Fruit fly (Drosophila melanogaster) whole organism, embryonic: ENCODE results near the gene Polr3H.

Source experiments
- Bgb ChIP-seq: fragments of 200-800 bp; sonication (Bioruptor generic); IDR thresholded peaks from 2 replicates; pipeline ENCODE4 v1.3.6; 2022; ENCODE audit warnings: missing biosample characterization, missing genetic modification characterization; ENCODE audit not compliant: partially characterized antibody
- CG10267 ChIP-seq: fragments of 200-800 bp; sonication (Bioruptor generic); optimal IDR thresholded peaks from 2 replicates; lab custom pipeline; 2018; ENCODE audit warnings: missing biosample characterization, mild to moderate bottlenecking, missing genetic modification characterization, moderate library complexity
- CG12104 ChIP-seq: fragments of 200-800 bp; sonication (Bioruptor generic); optimal IDR thresholded peaks from 3 replicates; lab custom pipeline; 2016; ENCODE audit warnings: missing biosample characterization, missing genetic modification characterization
- CG12659 ChIP-seq: fragments of 200-800 bp; sonication (Bioruptor generic); optimal IDR thresholded peaks from 3 replicates; lab custom pipeline; 2017; ENCODE audit warnings: mild to moderate bottlenecking, missing biosample characterization, missing genetic modification reagents, missing genetic modification characterization
- CG14710 ChIP-seq: fragments of 200-800 bp; sonication (Bioruptor generic); optimal IDR thresholded peaks from 3 replicates; lab custom pipeline; 2019; ENCODE audit warnings: missing biosample characterization, mild to moderate bottlenecking, missing genetic modification characterization, moderate library complexity
- CG17802 ChIP-seq: fragments of 200-800 bp; sonication (Bioruptor generic); optimal IDR thresholded peaks from 2 replicates; lab custom pipeline; 2018; ENCODE audit warnings: missing biosample characterization, mild to moderate bottlenecking, missing genetic modification characterization, moderate library complexity
- CG18262 ChIP-seq: fragments of 200-800 bp; optimal IDR thresholded peaks from 3 replicates; lab custom pipeline; 2019; ENCODE audit warnings: missing biosample characterization, mild to moderate bottlenecking, missing genetic modification characterization, moderate library complexity
- CG2116 ChIP-seq: fragments of 200-800 bp; sonication (Bioruptor generic); optimal IDR thresholded peaks from 3 replicates; lab custom pipeline; 2018; ENCODE audit warnings: missing biosample characterization, mild to moderate bottlenecking, missing genetic modification characterization
- CG2712 ChIP-seq: fragments of 200-800 bp; optimal IDR thresholded peaks from 3 replicates; lab custom pipeline; 2019; ENCODE audit warnings: missing biosample characterization, mild to moderate bottlenecking, missing genetic modification characterization, moderate library complexity
- CG2889 ChIP-seq: fragments of 200-800 bp; sonication (Bioruptor generic); IDR thresholded peaks from 3 replicates; pipeline ENCODE4 v1.3.6; 2022; ENCODE audit warnings: missing biosample characterization, missing genetic modification characterization
- CG31388 ChIP-seq: fragments of 200-800 bp; sonication (Bioruptor generic); optimal IDR thresholded peaks from 2 replicates; lab custom pipeline; 2016; ENCODE audit warnings: missing biosample characterization, missing genetic modification characterization
- CG34224 ChIP-seq: fragments of 200-800 bp; sonication (Bioruptor generic); IDR thresholded peaks from 3 replicates; pipeline ENCODE4 v1.3.6; 2022; ENCODE audit warnings: missing biosample characterization, missing genetic modification characterization; ENCODE audit not compliant: partially characterized antibody
- CG6254 ChIP-seq: fragments of 200-800 bp; sonication (Bioruptor generic); optimal IDR thresholded peaks from 3 replicates; lab custom pipeline; 2017; ENCODE audit warnings: mild to moderate bottlenecking, missing biosample characterization, missing genetic modification reagents, missing genetic modification characterization
- CG6689 ChIP-seq: fragments of 200-800 bp; sonication (Bioruptor generic); IDR thresholded peaks from 2 replicates; pipeline ENCODE4 v1.3.6; 2022; ENCODE audit warnings: missing biosample characterization, missing genetic modification characterization
- CG6813 ChIP-seq: fragments of 200-800 bp; sonication (Bioruptor generic); optimal IDR thresholded peaks from 2 replicates; lab custom pipeline; 2017; ENCODE audit warnings: missing biosample characterization, missing genetic modification characterization, mild to moderate bottlenecking, moderate library complexity, missing genetic modification reagents
- CG7928 ChIP-seq: fragments of 200-800 bp; sonication (Bioruptor generic); optimal IDR thresholded peaks from 2 replicates; lab custom pipeline; 2017; ENCODE audit warnings: missing biosample characterization, mild to moderate bottlenecking, missing genetic modification characterization
- CG9437 ChIP-seq: fragments of 200-800 bp; sonication (Bioruptor generic); optimal IDR thresholded peaks from 2 replicates; lab custom pipeline; 2018; ENCODE audit warnings: missing biosample characterization, mild to moderate bottlenecking, missing genetic modification characterization
- CG9797 ChIP-seq: fragments of 200-800 bp; sonication (Bioruptor generic); optimal IDR thresholded peaks from 3 replicates; lab custom pipeline; 2018; ENCODE audit warnings: missing biosample characterization, mild to moderate bottlenecking, missing genetic modification characterization
- CoRest ChIP-seq: fragments of 200-800 bp; sonication (Bioruptor generic); optimal IDR thresholded peaks from 3 replicates; lab custom pipeline; 2018; ENCODE audit warnings: missing biosample characterization, mild to moderate bottlenecking, missing genetic modification characterization, moderate library complexity
- Dfd ChIP-seq, 2 experiments: fragments of >200 bp; optimal IDR thresholded peaks; 2 replicates each; lab custom pipeline; 2017; ENCODE audit warnings: missing biosample characterization in 2 of 2, missing genetic modification characterization in 2 of 2
- Dp ChIP-seq: fragments of 200-800 bp; sonication (Bioruptor generic); optimal IDR thresholded peaks from 2 replicates; lab custom pipeline; 2018; ENCODE audit warnings: missing biosample characterization, mild to moderate bottlenecking, missing genetic modification characterization, moderate library complexity
- ERR ChIP-seq: fragments of 200-800 bp; sonication (Bioruptor generic); optimal IDR thresholded peaks from 2 replicates; lab custom pipeline; 2016; ENCODE audit warnings: missing biosample characterization, missing genetic modification characterization
- Fer1 ChIP-seq: fragments of 200-800 bp; sonication (Bioruptor generic); optimal IDR thresholded peaks from 2 replicates; lab custom pipeline; 2017; ENCODE audit warnings: missing biosample characterization, mild to moderate bottlenecking, missing genetic modification characterization
- Gug ChIP-seq: fragments of 200-800 bp; sonication (Bioruptor generic); IDR thresholded peaks from 4 replicates; pipeline ENCODE4 v1.3.6; 2022; ENCODE audit warnings: missing biosample characterization, missing genetic modification characterization
- Lhr ChIP-seq: fragments of 200-800 bp; sonication (Bioruptor generic); optimal IDR thresholded peaks from 3 replicates; lab custom pipeline; 2017; ENCODE audit warnings: mild to moderate bottlenecking, missing biosample characterization, missing genetic modification reagents, missing genetic modification characterization
- MBD-R2 ChIP-seq: fragments of 200-800 bp; sonication (Bioruptor generic); IDR thresholded peaks from 2 replicates; pipeline ENCODE4 v1.3.6; 2022; ENCODE audit warnings: missing biosample characterization, missing genetic modification characterization
- Med ChIP-seq: fragments of 200-800 bp; sonication (Bioruptor generic); peaks from one replicate; lab custom pipeline; 2016; ENCODE audit warnings: missing biosample characterization, missing genetic modification characterization, mild to moderate bottlenecking, inconsistent platforms, moderate library complexity
- Pdp1 ChIP-seq, 2 experiments: fragments of 200-800 bp; sonication (Bioruptor generic); optimal IDR thresholded peaks; 3 replicates each; lab custom pipeline; 2016; ENCODE audit warnings: missing biosample characterization in 2 of 2, missing genetic modification characterization in 2 of 2, mild to moderate bottlenecking in 1 of 2, moderate library complexity in 1 of 2
- YL-1 ChIP-seq: fragments of 200-800 bp; sonication (Bioruptor generic); optimal IDR thresholded peaks from 3 replicates; lab custom pipeline; 2017; ENCODE audit warnings: missing biosample characterization, mild to moderate bottlenecking, missing genetic modification characterization
- amos ChIP-seq: fragments of 200-800 bp; sonication (Bioruptor generic); IDR thresholded peaks from 2 replicates; pipeline ENCODE4 v1.3.6; 2022; ENCODE audit warnings: missing biosample characterization, missing genetic modification characterization; ENCODE audit not compliant: partially characterized antibody
- ap ChIP-seq: fragments of 200-800 bp; sonication (Bioruptor generic); IDR thresholded peaks from 2 replicates; pipeline ENCODE4 v1.3.6; 2022; ENCODE audit warnings: missing biosample characterization, missing genetic modification characterization
- ash1 ChIP-seq: fragments of 200-800 bp; sonication (Bioruptor generic); optimal IDR thresholded peaks from 2 replicates; lab custom pipeline; 2018; ENCODE audit warnings: missing biosample characterization, mild to moderate bottlenecking, missing genetic modification characterization
- ato ChIP-seq: fragments of 200-800 bp; sonication (Bioruptor generic); IDR thresholded peaks from 2 replicates; pipeline ENCODE4 v1.3.6; 2022; ENCODE audit warnings: missing biosample characterization, missing genetic modification characterization; ENCODE audit not compliant: partially characterized antibody
- caup ChIP-seq: fragments of 200-800 bp; sonication (Bioruptor generic); optimal IDR thresholded peaks from 3 replicates; lab custom pipeline; 2017; ENCODE audit warnings: missing biosample characterization, mild to moderate bottlenecking, missing genetic modification characterization, moderate library complexity; ENCODE audit not compliant: severe bottlenecking
- chinmo ChIP-seq: fragments of 200-800 bp; sonication (Bioruptor generic); IDR thresholded peaks from 4 replicates; pipeline ENCODE4 v1.3.6; 2022; ENCODE audit warnings: missing biosample characterization, missing genetic modification characterization; ENCODE audit not compliant: partially characterized antibody
- en ChIP-seq: fragments of 200-800 bp; sonication (Bioruptor generic); optimal IDR thresholded peaks from 2 replicates; lab custom pipeline; 2016; ENCODE audit warnings: missing biosample characterization, missing genetic modification characterization
- fru ChIP-seq: fragments of >200 bp; optimal IDR thresholded peaks from 2 replicates; lab custom pipeline; 2017
- ftz-f1 ChIP-seq: fragments of 200-800 bp; sonication (Bioruptor generic); optimal IDR thresholded peaks from 2 replicates; lab custom pipeline; 2016; ENCODE audit warnings: missing biosample characterization, missing genetic modification characterization
- knrl ChIP-seq: fragments of 200-800 bp; sonication (Bioruptor generic); IDR thresholded peaks from 3 replicates; pipeline ENCODE4 v1.3.6; 2022; ENCODE audit warnings: missing biosample characterization, missing genetic modification characterization; ENCODE audit not compliant: partially characterized antibody
- pfk ChIP-seq: fragments of 200-800 bp; sonication (Bioruptor generic); optimal IDR thresholded peaks from 2 replicates; lab custom pipeline; 2018; ENCODE audit warnings: missing biosample characterization, mild to moderate bottlenecking, missing genetic modification characterization, moderate library complexity
- phol ChIP-seq: fragments of 200-800 bp; sonication (Bioruptor generic); optimal IDR thresholded peaks from 3 replicates; lab custom pipeline; 2018; ENCODE audit warnings: missing biosample characterization, mild to moderate bottlenecking, missing genetic modification characterization, moderate library complexity
- pita ChIP-seq: fragments of 200-800 bp; sonication (Bioruptor generic); optimal IDR thresholded peaks from 2 replicates; lab custom pipeline; 2017; ENCODE audit warnings: missing biosample characterization, mild to moderate bottlenecking, missing genetic modification characterization
- schlank ChIP-seq: fragments of 200-800 bp; sonication (Bioruptor generic); optimal IDR thresholded peaks from 2 replicates; lab custom pipeline; 2018; ENCODE audit warnings: missing biosample characterization, mild to moderate bottlenecking, missing genetic modification characterization
- slbo ChIP-seq: fragments of 200-800 bp; sonication (Bioruptor generic); IDR thresholded peaks from 2 replicates; pipeline ENCODE4 v1.3.6; 2022; ENCODE audit warnings: missing biosample characterization, missing genetic modification characterization
- ssp ChIP-seq: fragments of 200-800 bp; sonication (Bioruptor generic); IDR thresholded peaks from 2 replicates; pipeline ENCODE4 v1.3.6; 2022; ENCODE audit warnings: missing biosample characterization, missing genetic modification characterization
- tna ChIP-seq: fragments of 200-800 bp; sonication (Bioruptor generic); IDR thresholded peaks from 2 replicates; pipeline ENCODE4 v1.3.6; 2022; ENCODE audit warnings: missing biosample characterization, missing genetic modification characterization; ENCODE audit not compliant: partially characterized antibody
- trem ChIP-seq: fragments of 200-800 bp; optimal IDR thresholded peaks from 3 replicates; lab custom pipeline; 2019; ENCODE audit warnings: missing biosample characterization, mild to moderate bottlenecking, missing genetic modification characterization, moderate library complexity

Polr3H gene

dm6 chr3L:11609153-11609809, 39.3 kb upstream of the Polr3H start, which contains the start of gene Duba (continued):
- TF ChIP-seq trem (tag; lab: Kevin White, UChicago) (peak; percentile 42), Gug (peak; percentile 14; the same call in 1 of the 4 replicates), YL-1 (GFP tag; lab: Kevin White, UChicago) (peak; percentile 8), chinmo (GFP tag; lab: Robert Waterston, UW) (no peak), CG6813 (GFP tag; lab: Kevin White, UChicago) (no peak), Pdp1 (GFP tag; optimal IDR thresholded peaks at IDR 0.05; lab: Kevin White, UChicago) (peak in 1 of 2 experiments; percentile 72), CG14710 (tag; lab: Kevin White, UChicago) (peak; percentile 62), pfk (GFP tag; lab: Kevin White, UChicago) (peak; percentile 91), ssp (GFP tag; lab: Robert Waterston, UW) (peak; percentile 95), amos (GFP tag; lab: Robert Waterston, UW) (0 out of 2 replicates have a peak, but pooled peaks have one; percentile 11), pita (GFP tag; lab: Kevin White, UChicago) (peak; percentile 63), CG12659 (peak; percentile 39), CG7928 (GFP tag; lab: Kevin White, UChicago) (no peak), CG2712 (tag; lab: Kevin White, UChicago) (peak; percentile 43), CG10267 (tag; lab: Kevin White, UChicago) (peak; percentile 77), CG17802 (tag; lab: Kevin White, UChicago) (peak; percentile 72), Lhr (GFP tag; lab: Kevin White, UChicago) (peak; percentile 56), ap (GFP tag; lab: Robert Waterston, UW) (no peak), Dp (GFP tag; lab: Kevin White, UChicago) (peak; percentile 1), CoRest (peak; percentile 51), CG2116 (GFP tag; lab: Kevin White, UChicago) (peak; percentile 89), tna (GFP tag; lab: Robert Waterston, UW) (no peak), knrl (GFP tag; lab: Robert Waterston, UW) (0 out of 3 replicates have a peak, but pooled peaks have one; percentile 6), MBD-R2 (GFP tag; lab: Robert Waterston, UW) (peak; percentile 27; the same call in 1 of the 2 replicates), Bgb (GFP tag; lab: Robert Waterston, UW) (peak; percentile 29; the same call in 1 of the 2 replicates), phol (tag; lab: Kevin White, UChicago) (peak; percentile 47), Med (GFP tag; lab: Kevin White, UChicago) (peak; percentile 71), Dfd (GFP tag; optimal IDR thresholded peaks at IDR 0.05; lab: Kevin White, UChicago) (peak in 1 of 2 experiments; percentile 31), CG9797 (GFP tag; lab: Kevin White, UChicago) (peak; percentile 55)

- TF ChIP-seq knrl (GFP tag; lab: Robert Waterston, UW) (no peak), CG2889 (no peak), fru (lab: Kevin White, UChicago) (no peak), ato (no peak), CG6254 (GFP tag; lab: Kevin White, UChicago) (no peak), ftz-f1 (GFP tag; lab: Kevin White, UChicago) (no peak), slbo (GFP tag; lab: Robert Waterston, UW) (no peak), en (GFP tag; lab: Kevin White, UChicago) (no peak), CG31388 (GFP tag; lab: Kevin White, UChicago) (no peak), CG9437 (GFP tag; lab: Kevin White, UChicago) (no peak), schlank (no peak), CG12104 (no peak), MBD-R2 (GFP tag; lab: Robert Waterston, UW) (no peak), Fer1 (GFP tag; lab: Kevin White, UChicago) (peak; percentile 21), ERR (no peak), CG6689 (no peak), ash1 (GFP tag; lab: Kevin White, UChicago) (no peak), CG34224 (GFP tag; lab: Robert Waterston, UW) (no peak), caup (GFP tag; lab: Kevin White, UChicago) (peak; percentile 42), CG18262 (no peak)
These were observed 38.7 kb upstream of the Polr3H start, which contains the start of gene CG42832 for dm6 chr3L:11609835-11610234. TSS of gene CG42832 (plus strand) at chr3L:11610135.
